Worm (Caenorhabditis elegans): Measurements from ENCODE around the gene C17H12.3.

The C17H12.3 gene

DNA sequence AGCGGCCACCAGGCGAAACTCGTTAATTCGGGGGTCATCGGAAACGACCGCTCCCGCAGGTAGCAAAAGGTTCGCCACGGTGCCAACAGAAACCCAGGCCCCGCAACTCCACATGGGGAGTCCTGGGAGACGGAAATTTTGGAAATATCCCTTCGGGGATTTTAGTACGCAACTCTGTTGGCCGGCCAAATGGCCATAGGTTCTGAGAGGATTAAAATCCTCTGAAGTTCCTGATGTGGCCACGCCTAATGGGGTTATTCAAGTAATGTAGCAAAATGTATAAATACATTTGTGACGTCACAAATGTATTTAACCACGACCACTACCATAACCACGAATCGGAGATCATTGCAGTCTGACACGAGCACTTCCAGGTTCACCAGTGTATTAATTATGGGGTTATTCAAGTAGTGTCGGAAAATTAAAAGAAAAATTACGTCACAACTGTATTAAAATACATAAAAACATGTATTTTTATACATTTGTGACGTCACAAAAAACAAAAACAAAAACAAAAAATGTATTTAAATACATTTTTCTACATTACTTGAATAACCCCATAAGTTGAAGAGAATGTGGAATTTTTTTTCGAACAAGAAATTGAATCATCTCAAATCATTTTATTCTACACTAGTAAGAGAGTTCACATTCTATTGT, 2.0 kb downstream of the C17H12.3 start:
- TF ChIP-seq Y55F3AM.14 (GFP tag; optimal IDR thresholded peaks at IDR 0.05) (no peak), ceh-16 (tag; optimal IDR thresholded peaks at IDR 0.05) (no peak), ztf-4 (tag; optimal IDR thresholded peaks at IDR 0.05) (no peak), nhr-11 (tag; optimal IDR thresholded peaks at IDR 0.05) (no peak), mab-5 (tag; optimal IDR thresholded peaks at IDR 0.05) (no peak), elt-1 (tag; optimal IDR thresholded peaks at IDR 0.05) (no peak), nhr-23 (tag; optimal IDR thresholded peaks at IDR 0.05) (no peak), zag-1 (tag; optimal IDR thresholded peaks at IDR 0.05) (no peak), nhr-21 (tag; optimal IDR thresholded peaks at IDR 0.05) (no peak), F13H6.1 (tag; optimal IDR thresholded peaks at IDR 0.05) (no peak), skn-1 (tag; optimal IDR thresholded peaks at IDR 0.05) (no peak), nhr-237 (tag; optimal IDR thresholded peaks at IDR 0.05) (no peak)

DNA sequence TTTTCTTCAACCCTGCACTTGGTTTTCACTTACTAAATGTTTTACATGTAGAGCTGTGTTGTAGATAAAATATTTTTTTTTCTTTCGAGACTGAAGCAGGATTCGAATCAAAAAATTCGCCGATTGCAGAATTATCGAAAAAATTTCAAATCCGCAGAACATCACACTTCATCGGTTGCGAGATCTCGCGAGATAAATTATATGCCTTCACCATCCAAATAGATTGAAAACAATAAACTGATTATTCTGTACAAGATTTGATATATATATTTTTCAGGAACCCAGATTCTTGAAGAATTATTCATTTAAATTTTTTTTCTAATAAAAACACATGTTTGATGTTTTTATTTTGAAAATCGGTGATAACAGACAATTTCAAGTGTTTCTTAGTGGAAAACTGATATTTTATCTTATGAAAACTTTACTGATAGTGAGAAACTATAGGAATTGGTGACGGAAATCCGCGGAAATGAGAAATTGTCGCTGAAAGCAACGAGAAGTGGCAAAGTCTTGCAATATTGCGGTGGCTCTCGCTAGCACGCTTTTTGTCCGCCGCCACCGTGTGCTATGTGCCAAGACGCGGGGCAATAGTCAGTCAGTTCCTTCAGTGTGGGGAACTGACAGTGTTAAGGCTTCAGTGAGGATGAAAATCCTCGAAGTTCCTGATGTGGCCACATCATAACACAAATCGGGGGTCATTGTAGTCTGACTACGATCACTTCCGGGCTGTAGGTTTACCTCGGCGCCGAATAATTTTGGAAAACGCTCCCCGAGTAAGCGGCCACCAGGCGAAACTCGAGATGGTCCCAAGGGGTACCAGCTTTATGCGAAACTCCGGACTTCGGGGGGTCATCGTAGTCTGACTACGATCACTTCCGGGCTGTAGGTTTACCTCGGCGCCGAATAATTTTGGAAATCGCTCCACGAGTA, 2.8 kb downstream of the C17H12.3 start:
- TF ChIP-seq snpc-4 (tag; optimal IDR thresholded peaks at IDR 0.05) = peak; percentile 42
- no peak for TF ChIP-seq nhr-11 (tag; optimal IDR thresholded peaks at IDR 0.05)
- TF ChIP-seq mab-5 (tag; optimal IDR thresholded peaks at IDR 0.05) = no peak
- peak; percentile 28 for TF ChIP-seq sma-3 (GFP tag; optimal IDR thresholded peaks at IDR 0.05)
- peak; percentile 71 for TF ChIP-seq crh-2 (tag; optimal IDR thresholded peaks at IDR 0.05)
- no peak for TF ChIP-seq lin-11 (tag; optimal IDR thresholded peaks at IDR 0.05)
- TF ChIP-seq egl-27 (tag; optimal IDR thresholded peaks at IDR 0.05) = no peak
- TF ChIP-seq nhr-12 (tag; optimal IDR thresholded peaks at IDR 0.05) = no peak
- TF ChIP-seq sma-9 (GFP tag; optimal IDR thresholded peaks at IDR 0.05) = peak; percentile 32
- no peak for TF ChIP-seq sma-9 (tag; optimal IDR thresholded peaks at IDR 0.05)
- no peak for TF ChIP-seq ztf-1 (GFP tag; conservative IDR thresholded peaks at IDR 0.05)
- no peak for TF ChIP-seq ceh-82 (tag; optimal IDR thresholded peaks at IDR 0.05)
- TF ChIP-seq elt-1 (tag; optimal IDR thresholded peaks at IDR 0.05) = no peak
- no peak for TF ChIP-seq lsy-2 (tag; optimal IDR thresholded peaks at IDR 0.05)
- TF ChIP-seq ztf-11 (tag; optimal IDR thresholded peaks at IDR 0.05) = no peak
- no peak for TF ChIP-seq dmd-4 (tag; optimal IDR thresholded peaks at IDR 0.05)
- TF ChIP-seq nhr-6 (tag; optimal IDR thresholded peaks at IDR 0.05) = peak; percentile 43
- peak; percentile 35 for TF ChIP-seq gmeb-1 (tag; optimal IDR thresholded peaks at IDR 0.05)
- no peak for TF ChIP-seq F13H6.1 (tag; optimal IDR thresholded peaks at IDR 0.05)
- TF ChIP-seq ZK546.5 (tag; optimal IDR thresholded peaks at IDR 0.05) = no peak
- TF ChIP-seq alr-1 (tag; optimal IDR thresholded peaks at IDR 0.05) = no peak
- no peak for TF ChIP-seq aly-2 (tag; optimal IDR thresholded peaks at IDR 0.05)
- TF ChIP-seq lin-39 (tag; optimal IDR thresholded peaks at IDR 0.05) = no peak
- TF ChIP-seq Y55F3AM.14 (GFP tag; optimal IDR thresholded peaks at IDR 0.05) = peak; percentile 16
- no peak for TF ChIP-seq nhr-10 (tag; optimal IDR thresholded peaks at IDR 0.05)
- TF ChIP-seq blmp-1 (tag; optimal IDR thresholded peaks at IDR 0.05; ENCODE audit: insufficient read depth) = no peak
- peak; percentile 18 for TF ChIP-seq lin-13 (GFP tag; optimal IDR thresholded peaks at IDR 0.05)
- no peak for TF ChIP-seq nhr-237 (tag; optimal IDR thresholded peaks at IDR 0.05)
- TF ChIP-seq fos-1 (tag; optimal IDR thresholded peaks at IDR 0.05) = no peak

ce11 chrIV:6790438-6791124, 4.8 kb downstream of the C17H12.3 start, which contains the start of the genes C17H12.2 and vha-8:
TSS of gene C17H12.2 (minus strand) at chrIV:6790488.
TSS of gene vha-8 (plus strand) at chrIV:6791074.
- TF ChIP-seq fos-1 (tag; optimal IDR thresholded peaks at IDR 0.05) (peak; percentile 98), Y55F3AM.14 (GFP tag; optimal IDR thresholded peaks at IDR 0.05) (no peak), mab-5 (tag; optimal IDR thresholded peaks at IDR 0.05) (peak; percentile 91), nhr-21 (tag; optimal IDR thresholded peaks at IDR 0.05) (peak; percentile 89), ztf-1 (GFP tag; conservative IDR thresholded peaks at IDR 0.05) (no peak), nhr-6 (tag; optimal IDR thresholded peaks at IDR 0.05) (peak; percentile 88), C34F6.9 (tag; optimal IDR thresholded peaks at IDR 0.05) (peak; percentile 99), R02D3.7 (tag; optimal IDR thresholded peaks at IDR 0.05) (no peak), ztf-4 (tag; optimal IDR thresholded peaks at IDR 0.05) (peak; percentile 87), skn-1 (tag; optimal IDR thresholded peaks at IDR 0.05) (peak; percentile 36), nhr-23 (tag; optimal IDR thresholded peaks at IDR 0.05) (no peak), mbf-1 (tag; optimal IDR thresholded peaks at IDR 0.05) (no peak), zag-1 (tag; optimal IDR thresholded peaks at IDR 0.05) (peak; percentile 91), nhr-10 (tag; optimal IDR thresholded peaks at IDR 0.05) (no peak), ZK546.5 (tag; optimal IDR thresholded peaks at IDR 0.05) (peak; percentile 43), lsy-2 (tag; optimal IDR thresholded peaks at IDR 0.05) (peak; percentile 73 to 94), nhr-77 (tag; optimal IDR thresholded peaks at IDR 0.05) (peak; percentile 55), ama-1 (optimal IDR thresholded peaks at IDR 0.05) (peak; percentile 80), unc-62 (GFP tag; optimal IDR thresholded peaks at IDR 0.05) (no peak), lin-11 (tag; optimal IDR thresholded peaks at IDR 0.05) (peak; percentile 82), elt-3 (tag; optimal IDR thresholded peaks at IDR 0.05) (no peak), nhr-12 (tag; optimal IDR thresholded peaks at IDR 0.05) (peak; percentile 8), lin-39 (tag; optimal IDR thresholded peaks at IDR 0.05) (no peak), mdl-1 (tag; optimal IDR thresholded peaks at IDR 0.05) (peak in 1 of 2 experiments; percentile 49), unc-55 (GFP tag; optimal IDR thresholded peaks at IDR 0.05) (peak; percentile 98), F13H6.1 (tag; optimal IDR thresholded peaks at IDR 0.05) (peak; percentile 92), peb-1 (tag; optimal IDR thresholded peaks at IDR 0.05) (no peak), gmeb-1 (tag; optimal IDR thresholded peaks at IDR 0.05) (peak; percentile 83)

Measured in whole organism, L2 larva.